Worm (Caenorhabditis elegans) whole organism, L1 larva: ENCODE data around the gene spo-11.

Source experiments
- C04F5.9 ChIP-seq: sonication (generic microtip); optimal IDR thresholded peaks from 2 replicates; lab custom pipeline; 2016; ENCODE audit warnings: missing genetic modification characterization, missing compliant biosample characterization
- C34B4.2 ChIP-seq: sonication (generic microtip); optimal IDR thresholded peaks from 2 replicates; lab custom pipeline; 2017; ENCODE audit warnings: mild to moderate bottlenecking, missing genetic modification characterization, missing compliant biosample characterization
- F16B12.6 ChIP-seq: fragments of 150-350 bp; optimal IDR thresholded peaks from 2 replicates; lab custom pipeline; 2014; ENCODE audit warnings: missing biosample characterization, missing genetic modification characterization
- Y116A8C.19 ChIP-seq: sonication (generic microtip); optimal IDR thresholded peaks from 2 replicates; lab custom pipeline; 2016; ENCODE audit warnings: missing compliant biosample characterization, missing genetic modification characterization, borderline replicate concordance
- aly-2 ChIP-seq: fragments of 150-350 bp; optimal IDR thresholded peaks from 2 replicates; lab custom pipeline; 2014; ENCODE audit warnings: missing biosample characterization, missing genetic modification characterization
- ama-1 ChIP-seq: fragments of 150-350 bp; optimal IDR thresholded peaks from 2 replicates; lab custom pipeline; 2014
- blmp-1 ChIP-seq: fragments of 150-350 bp; optimal IDR thresholded peaks from 2 replicates; lab custom pipeline; 2014; ENCODE audit warnings: missing biosample characterization, missing genetic modification characterization
- ceh-8 ChIP-seq: fragments of 200-800 bp; sonication (Bioruptor generic); optimal IDR thresholded peaks from 2 replicates; lab custom pipeline; 2018; ENCODE audit warnings: mild to moderate bottlenecking, missing genetic modification characterization, moderate library complexity, missing compliant biosample characterization
- ceh-82 ChIP-seq, 3 experiments: fragments of 150-350 bp in 1 of 3; sonication (generic microtip) in 2 of 3; optimal IDR thresholded peaks; 2 replicates each; lab custom pipeline; 2014 to 2017; ENCODE audit warnings: missing biosample characterization in 3 of 3, missing genetic modification characterization in 3 of 3
- ceh-90 ChIP-seq: sonication (generic microtip); optimal IDR thresholded peaks from 2 replicates; lab custom pipeline; 2016; ENCODE audit warnings: missing genetic modification characterization, missing compliant biosample characterization
- ces-1 ChIP-seq: fragments of 150-350 bp; optimal IDR thresholded peaks from 2 replicates; lab custom pipeline; 2014; ENCODE audit warnings: missing biosample characterization, missing genetic modification reagents, missing genetic modification characterization
- dsc-1 ChIP-seq: sonication (generic microtip); optimal IDR thresholded peaks from 2 replicates; lab custom pipeline; 2016; ENCODE audit warnings: mild to moderate bottlenecking, missing genetic modification characterization, missing compliant biosample characterization
- efl-3 ChIP-seq: fragments of 200-800 bp; sonication (Bioruptor generic); optimal IDR thresholded peaks from 2 replicates; lab custom pipeline; 2018; ENCODE audit warnings: mild to moderate bottlenecking, missing genetic modification characterization, missing compliant biosample characterization
- egl-27 ChIP-seq, 2 experiments: fragments of 150-350 bp in 1 of 2; sonication (generic microtip); optimal IDR thresholded peaks; 3 replicates each; lab custom pipeline; 2017 to 2018; ENCODE audit warnings: missing biosample characterization in 2 of 2, missing genetic modification characterization in 2 of 2, missing genetic modification reagents in 2 of 2
- ets-5 ChIP-seq: fragments of 200-800 bp; sonication (Bioruptor generic); IDR thresholded peaks from 2 replicates; pipeline ENCODE4 v1.3.6; 2022; ENCODE audit warnings: missing genetic modification characterization, missing compliant biosample characterization
- fkh-10 ChIP-seq: sonication (generic microtip); optimal IDR thresholded peaks from 2 replicates; lab custom pipeline; 2017; ENCODE audit warnings: missing biosample characterization, missing genetic modification reagents, missing genetic modification characterization
- fkh-4 ChIP-seq: sonication (generic microtip); optimal IDR thresholded peaks from 2 replicates; lab custom pipeline; 2016; ENCODE audit warnings: missing compliant biosample characterization, missing genetic modification characterization, borderline replicate concordance
- fkh-8 ChIP-seq: sonication (generic microtip); optimal IDR thresholded peaks from 2 replicates; lab custom pipeline; 2016; ENCODE audit warnings: mild to moderate bottlenecking, missing genetic modification characterization, missing compliant biosample characterization
- fos-1 ChIP-seq: fragments of 150-350 bp; optimal IDR thresholded peaks from 2 replicates; lab custom pipeline; 2014; ENCODE audit warnings: missing biosample characterization, missing genetic modification characterization
- hlh-17 ChIP-seq: fragments of 200-800 bp; sonication (Bioruptor generic); optimal IDR thresholded peaks from 2 replicates; lab custom pipeline; 2018; ENCODE audit warnings: missing genetic modification characterization, mild to moderate bottlenecking, missing compliant biosample characterization, moderate library complexity, borderline replicate concordance
- hlh-4 ChIP-seq: sonication (generic microtip); optimal IDR thresholded peaks from 2 replicates; lab custom pipeline; 2016; ENCODE audit warnings: mild to moderate bottlenecking, missing genetic modification characterization, missing compliant biosample characterization
- hpl-2 ChIP-seq: fragments of 150-350 bp; optimal IDR thresholded peaks from 2 replicates; lab custom pipeline; 2014; ENCODE audit warnings: missing biosample characterization, missing genetic modification reagents, missing genetic modification characterization
- irx-1 ChIP-seq: sonication (generic microtip); optimal IDR thresholded peaks from 2 replicates; lab custom pipeline; 2016; ENCODE audit warnings: missing genetic modification characterization, missing compliant biosample characterization
- isw-1 ChIP-seq: fragments of 200-800 bp; sonication (Bioruptor generic); IDR thresholded peaks from 2 replicates; pipeline ENCODE4 v1.3.6; 2022; ENCODE audit warnings: missing genetic modification characterization, missing compliant biosample characterization
- jun-1 ChIP-seq: fragments of 150-350 bp; optimal IDR thresholded peaks from 2 replicates; lab custom pipeline; 2014; ENCODE audit warnings: missing biosample characterization, missing genetic modification reagents, missing genetic modification characterization
- lin-13 ChIP-seq: fragments of 150-350 bp; optimal IDR thresholded peaks from 2 replicates; lab custom pipeline; 2014; ENCODE audit warnings: missing biosample characterization, missing genetic modification reagents, missing genetic modification characterization
- lin-15B ChIP-seq: fragments of 150-350 bp; sonication (generic microtip); optimal IDR thresholded peaks from 3 replicates; lab custom pipeline; 2014; ENCODE audit warnings: missing biosample characterization, missing genetic modification characterization
- lin-35 ChIP-seq, 2 experiments: fragments of 150-350 bp; optimal IDR thresholded peaks; 2 replicates each; lab custom pipeline; 2014; ENCODE audit warnings: missing biosample characterization in 2 of 2, missing genetic modification characterization in 2 of 2, missing genetic modification reagents in 2 of 2
- lin-39 ChIP-seq: fragments of 150-350 bp; optimal IDR thresholded peaks from 2 replicates; lab custom pipeline; 2014; ENCODE audit warnings: missing biosample characterization, missing genetic modification reagents, missing genetic modification characterization
- lir-3 ChIP-seq: sonication (generic microtip); optimal IDR thresholded peaks from 2 replicates; lab custom pipeline; 2016; ENCODE audit warnings: mild to moderate bottlenecking, missing genetic modification characterization, moderate library complexity, missing compliant biosample characterization; ENCODE audit not compliant: poor library complexity
- mab-9 ChIP-seq: fragments of 200-800 bp; sonication (Bioruptor generic); IDR thresholded peaks from 2 replicates; pipeline ENCODE4 v1.3.6; 2022; ENCODE audit warnings: missing genetic modification reagents, missing genetic modification characterization, missing compliant biosample characterization
- mef-2 ChIP-seq: fragments of 150-350 bp; optimal IDR thresholded peaks from 2 replicates; lab custom pipeline; 2014; ENCODE audit warnings: missing biosample characterization, missing genetic modification characterization
- mep-1 ChIP-seq: fragments of 150-350 bp; optimal IDR thresholded peaks from 2 replicates; lab custom pipeline; 2014; ENCODE audit warnings: missing biosample characterization, missing genetic modification characterization
- nhr-11 ChIP-seq: fragments of 150-350 bp; optimal IDR thresholded peaks from 2 replicates; lab custom pipeline; 2014; ENCODE audit warnings: missing biosample characterization, missing genetic modification characterization
- nhr-19 ChIP-seq: fragments of 200-800 bp; sonication (Bioruptor generic); conservative IDR thresholded peaks from 2 replicates; pipeline ENCODE4 v1.3.6; 2022; ENCODE audit warnings: missing genetic modification characterization, missing compliant biosample characterization
- nhr-237 ChIP-seq: fragments of 150-350 bp; optimal IDR thresholded peaks from 2 replicates; lab custom pipeline; 2014; ENCODE audit warnings: missing biosample characterization, missing genetic modification characterization
- nhr-71 ChIP-seq: sonication (generic microtip); optimal IDR thresholded peaks from 2 replicates; lab custom pipeline; 2016; ENCODE audit warnings: mild to moderate bottlenecking, missing genetic modification characterization, moderate library complexity, missing compliant biosample characterization
- nhr-76 ChIP-seq: sonication (generic microtip); optimal IDR thresholded peaks from 2 replicates; lab custom pipeline; 2017; ENCODE audit warnings: missing biosample characterization, missing genetic modification characterization
- nhr-85 ChIP-seq: sonication (generic microtip); peaks from one replicate; lab custom pipeline; 2016; ENCODE audit warnings: missing genetic modification characterization, inconsistent platforms, missing compliant biosample characterization
- nhr-90 ChIP-seq: sonication (generic microtip); optimal IDR thresholded peaks from 2 replicates; lab custom pipeline; 2016; ENCODE audit warnings: mild to moderate bottlenecking, missing genetic modification characterization, missing compliant biosample characterization; ENCODE audit not compliant: poor library complexity
- pag-3 ChIP-seq: sonication (generic microtip); optimal IDR thresholded peaks from 2 replicates; lab custom pipeline; 2017; ENCODE audit warnings: missing genetic modification characterization, mild to moderate bottlenecking, missing compliant biosample characterization, antibody characterized with exemption, borderline replicate concordance; ENCODE audit not compliant: insufficient read depth
- pqm-1 ChIP-seq: sonication (generic microtip); optimal IDR thresholded peaks from 3 replicates; lab custom pipeline; 2017; ENCODE audit warnings: missing biosample characterization, missing genetic modification characterization
- rnt-1 ChIP-seq: sonication (generic microtip); optimal IDR thresholded peaks from 2 replicates; lab custom pipeline; 2016; ENCODE audit warnings: mild to moderate bottlenecking, missing genetic modification characterization, moderate library complexity, missing compliant biosample characterization
- skn-1 ChIP-seq: fragments of 150-350 bp; optimal IDR thresholded peaks from 2 replicates; lab custom pipeline; 2014; ENCODE audit warnings: missing biosample characterization, missing genetic modification characterization
- snu-23 ChIP-seq: sonication (generic microtip); optimal IDR thresholded peaks from 2 replicates; lab custom pipeline; 2016; ENCODE audit warnings: missing genetic modification characterization, missing compliant biosample characterization
- sox-4 ChIP-seq: sonication (generic microtip); optimal IDR thresholded peaks from 2 replicates; lab custom pipeline; 2016; ENCODE audit warnings: missing genetic modification characterization, missing compliant biosample characterization
- sptf-1 ChIP-seq: fragments of 150-350 bp; optimal IDR thresholded peaks from 2 replicates; lab custom pipeline; 2014; ENCODE audit warnings: missing biosample characterization, missing genetic modification characterization
- sup-37 ChIP-seq: fragments of 200-800 bp; sonication (Bioruptor generic); optimal IDR thresholded peaks from 2 replicates; lab custom pipeline; 2018; ENCODE audit warnings: mild to moderate bottlenecking, missing genetic modification characterization, missing compliant biosample characterization
- tlp-1 ChIP-seq: fragments of 150-350 bp; optimal IDR thresholded peaks from 2 replicates; lab custom pipeline; 2014; ENCODE audit warnings: missing biosample characterization, missing genetic modification characterization
- unc-62 ChIP-seq: fragments of 150-350 bp; optimal IDR thresholded peaks from 2 replicates; lab custom pipeline; 2014; ENCODE audit warnings: missing biosample characterization, missing genetic modification reagents, missing genetic modification characterization
- xbp-1 ChIP-seq: sonication (generic microtip); optimal IDR thresholded peaks from 2 replicates; lab custom pipeline; 2016; ENCODE audit warnings: missing genetic modification characterization, missing compliant biosample characterization
- ztf-11 ChIP-seq, 2 experiments: sonication (generic microtip); optimal IDR thresholded peaks; 2 replicates each; lab custom pipeline; 2016 to 2017; ENCODE audit warnings: missing genetic modification characterization in 2 of 2, missing biosample characterization in 1 of 2, missing compliant biosample characterization in 1 of 2
- ztf-4 ChIP-seq: fragments of 150-350 bp; optimal IDR thresholded peaks from 2 replicates; lab custom pipeline; 2014; ENCODE audit warnings: missing biosample characterization, missing genetic modification characterization

spo-11 gene

DNA sequence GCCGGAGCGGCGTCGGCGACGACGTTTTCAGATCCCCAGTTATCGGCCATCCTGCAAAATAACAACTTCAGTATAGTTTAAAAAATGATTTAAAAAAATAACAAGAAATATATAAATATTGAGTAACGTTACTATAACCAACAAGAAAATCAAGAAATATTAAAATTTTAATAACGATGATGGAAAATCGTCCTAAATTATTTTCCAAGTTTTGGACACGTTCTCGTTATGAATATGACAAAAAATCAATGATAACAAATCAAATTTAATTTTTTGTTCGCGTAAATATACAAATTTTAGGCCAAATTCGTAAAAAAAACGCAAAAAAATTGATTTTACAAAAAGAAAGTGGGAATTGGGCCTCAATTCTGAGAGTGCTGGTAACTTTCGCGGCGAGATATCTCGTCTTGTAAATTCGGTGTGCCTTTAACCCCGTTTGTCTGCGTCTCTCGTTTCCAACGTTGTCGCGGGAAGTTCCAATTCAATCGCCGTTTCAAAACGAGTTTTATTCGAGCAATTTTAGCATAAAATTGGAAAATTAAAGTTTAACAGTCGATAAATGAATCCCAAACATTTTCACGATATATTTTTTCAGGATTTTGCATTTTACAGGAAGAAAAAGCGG lies 13.6 kb downstream of the spo-11 start, which contains the start of gene rps-5:
Gene rps-5 (minus strand): TSS at position 51 of the 625 bp plus-strand sequence.
- TF ChIP-seq ces-1, result no peak
- peak; percentile 43 for TF ChIP-seq jun-1 (tag; lab: Kevin White, UChicago)
- no peak for TF ChIP-seq fkh-10 (GFP tag; lab: Kevin White, UChicago)
- no peak for TF ChIP-seq mef-2
- TF ChIP-seq nhr-237 (tag; lab: Kevin White, UChicago), result no peak
- no peak for TF ChIP-seq nhr-11 (tag; lab: Kevin White, UChicago)
- no peak for TF ChIP-seq ztf-4
- TF ChIP-seq lir-3, result no peak
- TF ChIP-seq nhr-85 (tag; lab: Kevin White, UChicago), result peak; percentile 80
- TF ChIP-seq fos-1 (tag; lab: Kevin White, UChicago), result peak; percentile 52
- TF ChIP-seq xbp-1 (tag; lab: Kevin White, UChicago), result peak; percentile 89
- no peak for TF ChIP-seq ceh-8 (GFP tag; lab: Kevin White, UChicago)
- TF ChIP-seq blmp-1 (tag; lab: Kevin White, UChicago), result peak; percentile 54
- no peak for TF ChIP-seq efl-3
- TF ChIP-seq skn-1 (tag; lab: Kevin White, UChicago), result peak; percentile 44
- TF ChIP-seq fkh-8, result peak; percentile 21
- no peak for TF ChIP-seq ama-1 (lab: Kevin White, UChicago)
- TF ChIP-seq hpl-2 (GFP tag; lab: Kevin White, UChicago), result no peak
- no peak for TF ChIP-seq lin-39 (tag; lab: Kevin White, UChicago)
- no peak for TF ChIP-seq fkh-4 (tag; lab: Kevin White, UChicago)
- TF ChIP-seq pag-3 (tag; lab: Kevin White, UChicago), result no peak
- peak; percentile 80 to 92 for TF ChIP-seq lin-35 (GFP tag; optimal IDR thresholded peaks at IDR 0.05; lab: Kevin White, UChicago)
- TF ChIP-seq sup-37, result no peak
- TF ChIP-seq ceh-82 (tag; optimal IDR thresholded peaks at IDR 0.05; lab: Kevin White, UChicago), result peak; percentile 44 to 71 (median 59)
- TF ChIP-seq F16B12.6 (tag; lab: Kevin White, UChicago), result no peak
- TF ChIP-seq ztf-11 (tag; optimal IDR thresholded peaks at IDR 0.05; lab: Kevin White, UChicago), result no peak
- TF ChIP-seq nhr-90, result peak; percentile 35
- TF ChIP-seq egl-27 (tag; optimal IDR thresholded peaks at IDR 0.05; lab: Kevin White, UChicago), result no peak
- TF ChIP-seq sptf-1 (tag; lab: Kevin White, UChicago), result no peak
- no peak for TF ChIP-seq unc-62 (GFP tag; lab: Kevin White, UChicago)
- TF ChIP-seq hlh-4 (tag; lab: Kevin White, UChicago), result no peak
- TF ChIP-seq ets-5 (GFP tag; lab: Robert Waterston, UW), result no peak
- peak; percentile 64 for TF ChIP-seq mep-1 (tag; lab: Kevin White, UChicago)
- no peak for TF ChIP-seq mab-9 (GFP tag; lab: Robert Waterston, UW)
- TF ChIP-seq lin-15B (tag; lab: Kevin White, UChicago), result peak; percentile 25
- TF ChIP-seq Y116A8C.19, result no peak
- TF ChIP-seq sox-4 (tag; lab: Kevin White, UChicago), result no peak
- peak; percentile 66 for TF ChIP-seq nhr-19 (GFP tag; lab: Robert Waterston, UW)
- TF ChIP-seq irx-1 (tag; lab: Kevin White, UChicago), result peak; percentile 20
- TF ChIP-seq rnt-1 (tag; lab: Kevin White, UChicago), result peak; percentile 63
- peak; percentile 80 for TF ChIP-seq snu-23 (GFP tag; lab: Kevin White, UChicago)
- TF ChIP-seq aly-2, result no peak
- TF ChIP-seq lin-13 (GFP tag; lab: Kevin White, UChicago), result peak; percentile 3
- peak; percentile 80 for TF ChIP-seq nhr-71 (tag; lab: Kevin White, UChicago)
- TF ChIP-seq dsc-1 (tag; lab: Kevin White, UChicago), result peak; percentile 37
- TF ChIP-seq tlp-1 (tag; lab: Kevin White, UChicago), result no peak
- TF ChIP-seq hlh-17 (GFP tag; lab: Kevin White, UChicago), result no peak
- TF ChIP-seq C04F5.9 (tag; lab: Kevin White, UChicago), result no peak
- TF ChIP-seq nhr-76 (tag; lab: Kevin White, UChicago), result no peak
- no peak for TF ChIP-seq C34B4.2 (tag; lab: Kevin White, UChicago)
- peak; percentile 58 for TF ChIP-seq isw-1 (GFP tag; lab: Robert Waterston, UW)
- no peak for TF ChIP-seq pqm-1 (tag; lab: Kevin White, UChicago)
- TF ChIP-seq ceh-90 (tag; lab: Kevin White, UChicago), result no peak
